Worm (Caenorhabditis elegans): Measurements from ENCODE around the gene str-249.

DNA sequence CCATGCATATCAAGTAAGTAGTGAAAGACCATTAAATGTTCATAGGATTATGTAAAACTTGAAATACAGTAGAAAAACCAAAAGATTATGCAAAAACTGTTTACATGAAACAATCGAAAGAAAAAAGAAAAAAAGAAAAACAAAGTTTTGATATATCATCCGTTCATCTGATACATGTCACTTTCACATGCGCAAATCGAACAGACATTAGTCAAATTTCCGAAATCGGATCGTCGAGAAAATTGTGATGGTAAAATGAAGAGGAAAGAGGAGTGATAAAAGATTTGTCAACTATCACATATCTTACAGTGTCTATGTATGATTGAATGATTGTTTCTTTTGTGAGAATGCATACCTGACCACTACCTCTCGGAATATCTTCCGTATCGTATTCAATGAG, 22.3 kb upstream of the str-249 start:
- TF ChIP-seq blmp-1 (tag; optimal IDR thresholded peaks at IDR 0.05), result no peak
- TF ChIP-seq ztf-11 (tag; optimal IDR thresholded peaks at IDR 0.05), result no peak
- no peak for TF ChIP-seq lsy-2 (tag; optimal IDR thresholded peaks at IDR 0.05)
- TF ChIP-seq unc-120 (tag; optimal IDR thresholded peaks at IDR 0.05; ENCODE audit: poor library complexity, severe bottlenecking), result no peak
- TF ChIP-seq pha-4 (tag; optimal IDR thresholded peaks at IDR 0.05), result no peak
- TF ChIP-seq elt-3 (tag; optimal IDR thresholded peaks at IDR 0.05), result no peak
- TF ChIP-seq sptf-1 (tag; optimal IDR thresholded peaks at IDR 0.05), result no peak
- no peak for TF ChIP-seq nhr-12 (tag; optimal IDR thresholded peaks at IDR 0.05)
- no peak for TF ChIP-seq unc-62 (GFP tag; optimal IDR thresholded peaks at IDR 0.05)
- TF ChIP-seq nhr-76 (tag; optimal IDR thresholded peaks at IDR 0.05), result no peak
- TF ChIP-seq zip-8 (tag; optimal IDR thresholded peaks at IDR 0.05), result no peak

Data from whole organism, mixed stage, embryonic.